Worm (Caenorhabditis elegans) whole organism, young adult: Measurements from ENCODE around the gene C47E12.9.

Source experiments
- F22D6.2 ChIP-seq: sonication (generic microtip); optimal IDR thresholded peaks from 2 replicates; lab custom pipeline; 2016; ENCODE audit warnings: mild to moderate bottlenecking, missing genetic modification characterization, missing compliant biosample characterization
- F57C9.4 ChIP-seq: sonication (generic microtip); optimal IDR thresholded peaks from 2 replicates; lab custom pipeline; 2017; ENCODE audit warnings: mild to moderate bottlenecking, missing genetic modification characterization, missing compliant biosample characterization
- K12H6.12 ChIP-seq: fragments of 200-800 bp; sonication (Bioruptor generic); optimal IDR thresholded peaks from 2 replicates; lab custom pipeline; 2018; ENCODE audit warnings: mild to moderate bottlenecking, missing genetic modification characterization, missing compliant biosample characterization
- T26A5.8 ChIP-seq: sonication (generic microtip); optimal IDR thresholded peaks from 2 replicates; lab custom pipeline; 2016; ENCODE audit warnings: missing genetic modification characterization, missing compliant biosample characterization
- Y56A3A.18 ChIP-seq: fragments of 200-800 bp; sonication (Bioruptor generic); IDR thresholded peaks from 2 replicates; pipeline ENCODE4 v1.3.6; 2022; ENCODE audit warnings: missing genetic modification reagents, missing genetic modification characterization, missing compliant biosample characterization
- Y79H2A.3 ChIP-seq: fragments of 200-800 bp; sonication (Bioruptor generic); conservative IDR thresholded peaks from 2 replicates; pipeline ENCODE4 v1.3.6; 2022; ENCODE audit warnings: missing genetic modification reagents, missing genetic modification characterization, missing compliant biosample characterization
- akir-1 ChIP-seq: fragments of 200-800 bp; sonication (Bioruptor generic); optimal IDR thresholded peaks from 2 replicates; lab custom pipeline; 2018; ENCODE audit warnings: mild to moderate bottlenecking, missing genetic modification characterization, moderate library complexity, missing compliant biosample characterization
- atf-7 ChIP-seq: sonication (generic microtip); optimal IDR thresholded peaks from 2 replicates; lab custom pipeline; 2017; ENCODE audit warnings: mild to moderate bottlenecking, missing genetic modification characterization, missing compliant biosample characterization
- attf-6 ChIP-seq: fragments of 200-800 bp; sonication (Bioruptor generic); IDR thresholded peaks from 2 replicates; pipeline ENCODE4 v1.3.6; 2022; ENCODE audit warnings: missing genetic modification reagents, missing genetic modification characterization, missing compliant biosample characterization
- bed-1 ChIP-seq: fragments of 200-800 bp; sonication (Bioruptor generic); IDR thresholded peaks from 2 replicates; pipeline ENCODE4 v1.3.6; 2022; ENCODE audit warnings: missing genetic modification reagents, missing genetic modification characterization, missing compliant biosample characterization
- bed-2 ChIP-seq: fragments of 200-800 bp; sonication (Bioruptor generic); IDR thresholded peaks from 2 replicates; pipeline ENCODE4 v1.3.6; 2022; ENCODE audit warnings: missing genetic modification reagents, missing genetic modification characterization, missing compliant biosample characterization
- ccch-3 ChIP-seq: fragments of 200-800 bp; sonication (Bioruptor generic); optimal IDR thresholded peaks from 2 replicates; lab custom pipeline; 2018; ENCODE audit warnings: mild to moderate bottlenecking, missing genetic modification characterization, missing compliant biosample characterization
- ceh-100 ChIP-seq: fragments of 200-800 bp; sonication (Bioruptor generic); IDR thresholded peaks from 2 replicates; pipeline ENCODE4 v1.3.6; 2022; ENCODE audit warnings: missing genetic modification reagents, missing genetic modification characterization, missing compliant biosample characterization
- ceh-40 ChIP-seq: fragments of 200-800 bp; sonication (Bioruptor generic); IDR thresholded peaks from 2 replicates; pipeline ENCODE4 v1.3.6; 2022; ENCODE audit warnings: missing genetic modification characterization, missing compliant biosample characterization
- die-1 ChIP-seq: sonication (generic microtip); optimal IDR thresholded peaks from 2 replicates; lab custom pipeline; 2016; ENCODE audit warnings: missing genotype, mild to moderate bottlenecking, missing genetic modification characterization, missing compliant biosample characterization
- dox-1 ChIP-seq: fragments of 200-800 bp; sonication (Bioruptor generic); IDR thresholded peaks from 2 replicates; pipeline ENCODE4 v1.3.6; 2022; ENCODE audit warnings: missing genetic modification reagents, missing genetic modification characterization, missing compliant biosample characterization
- dpff-1 ChIP-seq: sonication (generic microtip); optimal IDR thresholded peaks from 2 replicates; lab custom pipeline; 2017; ENCODE audit warnings: mild to moderate bottlenecking, missing genetic modification characterization, missing compliant biosample characterization
- gei-17 ChIP-seq: fragments of 200-800 bp; sonication (Bioruptor generic); optimal IDR thresholded peaks from 2 replicates; lab custom pipeline; 2018; ENCODE audit warnings: mild to moderate bottlenecking, missing genetic modification characterization, missing compliant biosample characterization
- him-1 ChIP-seq: sonication (generic microtip); optimal IDR thresholded peaks from 2 replicates; lab custom pipeline; 2016; ENCODE audit warnings: missing genotype, missing genetic modification reagents, missing genetic modification characterization, missing compliant biosample characterization
- hlh-26 ChIP-seq: fragments of 200-800 bp; sonication (Bioruptor generic); conservative IDR thresholded peaks from 2 replicates; pipeline ENCODE4 v1.3.6; 2022; ENCODE audit warnings: missing genetic modification reagents, missing genetic modification characterization, missing compliant biosample characterization
- hmg-1.2 ChIP-seq: fragments of 200-800 bp; sonication (Bioruptor generic); IDR thresholded peaks from 2 replicates; pipeline ENCODE4 v1.3.6; 2022; ENCODE audit warnings: missing genetic modification reagents, missing genetic modification characterization, missing compliant biosample characterization
- lag-1 ChIP-seq: fragments of 200-800 bp; sonication (Bioruptor generic); IDR thresholded peaks from 2 replicates; pipeline ENCODE4 v1.3.6; 2022; ENCODE audit warnings: missing genetic modification reagents, missing genetic modification characterization, missing compliant biosample characterization
- lin-35 ChIP-seq, 3 experiments: fragments of 150-350 bp in 2 of 3; sonication (generic microtip) in 1 of 3; optimal IDR thresholded peaks; 2 replicates each; lab custom pipeline; 2014 to 2018; ENCODE audit warnings: missing biosample characterization in 3 of 3, missing genetic modification characterization in 3 of 3, missing genetic modification reagents in 3 of 3
- lin-54 ChIP-seq: fragments of 200-800 bp; sonication (Bioruptor generic); optimal IDR thresholded peaks from 2 replicates; lab custom pipeline; 2018; ENCODE audit warnings: mild to moderate bottlenecking, missing genetic modification characterization, missing compliant biosample characterization
- lsl-1 ChIP-seq: fragments of 200-800 bp; sonication (Bioruptor generic); optimal IDR thresholded peaks from 2 replicates; lab custom pipeline; 2018; ENCODE audit warnings: mild to moderate bottlenecking, missing genetic modification characterization, moderate library complexity, missing compliant biosample characterization
- lsy-27 ChIP-seq: sonication (generic microtip); optimal IDR thresholded peaks from 2 replicates; lab custom pipeline; 2017; ENCODE audit warnings: missing genetic modification characterization, mild to moderate bottlenecking, missing compliant biosample characterization, antibody characterized with exemption, missing genotype, borderline replicate concordance; ENCODE audit not compliant: insufficient read depth
- madf-3 ChIP-seq: fragments of 200-800 bp; sonication (Bioruptor generic); IDR thresholded peaks from 2 replicates; pipeline ENCODE4 v1.3.6; 2022; ENCODE audit warnings: missing genetic modification reagents, missing genetic modification characterization, missing compliant biosample characterization
- mcd-1 ChIP-seq: fragments of 200-800 bp; sonication (Bioruptor generic); IDR thresholded peaks from 2 replicates; pipeline ENCODE4 v1.3.6; 2022; ENCODE audit warnings: missing genetic modification reagents, missing genetic modification characterization, missing compliant biosample characterization
- nhr-179 ChIP-seq: sonication (generic microtip); optimal IDR thresholded peaks from 2 replicates; lab custom pipeline; 2016; ENCODE audit warnings: mild to moderate bottlenecking, missing genetic modification characterization, missing compliant biosample characterization
- nhr-90 ChIP-seq: sonication (generic microtip); optimal IDR thresholded peaks from 2 replicates; lab custom pipeline; 2016; ENCODE audit warnings: missing genotype, mild to moderate bottlenecking, missing genetic modification characterization, missing compliant biosample characterization
- rpc-1 ChIP-seq, 2 experiments: fragments of 150-350 bp in 1 of 2; sonication (generic microtip) in 1 of 2; optimal IDR thresholded peaks; 2 replicates each; lab custom pipeline; 2014 to 2018; ENCODE audit warnings: missing biosample characterization in 1 of 2, missing genetic modification characterization in 1 of 2, missing genetic modification reagents in 1 of 2, missing genotype in 1 of 2
- snpc-1.1 ChIP-seq: sonication (generic microtip); optimal IDR thresholded peaks from 2 replicates; lab custom pipeline; 2017; ENCODE audit warnings: missing genetic modification characterization, mild to moderate bottlenecking, missing compliant biosample characterization, antibody characterized with exemption, moderate library complexity, missing genotype, missing genetic modification reagents; ENCODE audit not compliant: insufficient read depth
- tlf-1 ChIP-seq: fragments of 200-800 bp; sonication (Bioruptor generic); optimal IDR thresholded peaks from 2 replicates; lab custom pipeline; 2018; ENCODE audit warnings: mild to moderate bottlenecking, missing genetic modification characterization, missing compliant biosample characterization
- zim-3 ChIP-seq: sonication (generic microtip); optimal IDR thresholded peaks from 2 replicates; lab custom pipeline; 2017; ENCODE audit warnings: mild to moderate bottlenecking, missing genetic modification characterization, moderate library complexity, missing compliant biosample characterization
- ztf-18 ChIP-seq: sonication (generic microtip); optimal IDR thresholded peaks from 2 replicates; lab custom pipeline; 2016; ENCODE audit warnings: missing genotype, mild to moderate bottlenecking, missing genetic modification characterization, missing compliant biosample characterization

Gene C47E12.9

ce11 chrIV:10016977-10017376, 42.5 kb downstream of the C47E12.9 start, which contains the start of gene ent-7:
Gene ent-7 (plus strand): TSS chrIV:10017277.
- TF ChIP-seq ccch-3 (GFP tag; lab: Kevin White, UChicago), result no peak
- no peak for TF ChIP-seq tlf-1
- no peak for TF ChIP-seq lag-1 (GFP tag; lab: Robert Waterston, UW)
- no peak for TF ChIP-seq nhr-179 (tag; lab: Kevin White, UChicago)
- no peak for TF ChIP-seq gei-17 (GFP tag; lab: Kevin White, UChicago)
- TF ChIP-seq zim-3, result no peak
- no peak for TF ChIP-seq K12H6.12 (tag; lab: Kevin White, UChicago)
- no peak for TF ChIP-seq dpff-1 (tag; lab: Kevin White, UChicago)
- TF ChIP-seq F57C9.4 (tag; lab: Kevin White, UChicago), result no peak
- no peak for TF ChIP-seq lin-54 (GFP tag; lab: Kevin White, UChicago)
- no peak for TF ChIP-seq Y56A3A.18
- TF ChIP-seq hlh-26, result no peak

- TF ChIP-seq him-1 (tag; lab: Kevin White, UChicago), result no peak
- no peak for TF ChIP-seq dpff-1 (tag; lab: Kevin White, UChicago)
- no peak for TF ChIP-seq lin-35 (GFP tag; optimal IDR thresholded peaks at IDR 0.05; lab: Kevin White, UChicago)
- TF ChIP-seq hmg-1.2 (GFP tag; lab: Robert Waterston, UW), result no peak
- TF ChIP-seq rpc-1 (optimal IDR thresholded peaks at IDR 0.05; lab: Kevin White, UChicago), result no peak
- TF ChIP-seq rpc-1 (tag; optimal IDR thresholded peaks at IDR 0.05; lab: Kevin White, UChicago), result no peak
- TF ChIP-seq attf-6 (GFP tag; lab: Robert Waterston, UW), result no peak
- no peak for TF ChIP-seq mcd-1
- TF ChIP-seq Y79H2A.3, result no peak
- TF ChIP-seq akir-1 (GFP tag; lab: Kevin White, UChicago), result no peak
These were observed 43.1 kb downstream of the C47E12.9 start, which contains the start of gene F44D12.2 for ce11 chrIV:10017633-10018032. Gene F44D12.2 (minus strand): TSS chrIV:10017733.

DNA sequence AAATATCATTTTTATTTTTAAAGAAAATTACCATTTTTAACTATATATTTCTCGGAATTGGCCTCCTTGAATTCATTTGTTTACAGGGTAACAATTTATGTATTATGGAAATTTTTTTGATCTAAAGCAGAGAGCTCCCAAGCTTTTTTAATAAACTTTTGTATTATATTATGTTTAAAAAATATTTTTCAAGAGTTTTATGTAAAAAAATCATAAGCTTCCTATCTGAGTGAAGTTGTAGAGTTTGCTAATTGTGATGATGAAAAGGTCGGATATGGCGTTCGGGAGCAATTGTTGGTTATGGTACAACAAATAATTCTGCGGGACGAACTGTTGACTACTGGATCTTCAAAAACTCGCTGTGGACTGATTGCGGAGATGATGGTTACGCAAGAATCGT, 46.8 kb downstream of the C47E12.9 start, which contains the start of gene F44D12.19:
F44D12.19 (plus strand) TSS at position 301 of the 400 bp plus-strand sequence.
- TF ChIP-seq ccch-3 (GFP tag; lab: Kevin White, UChicago), result no peak
- no peak for TF ChIP-seq ceh-40 (GFP tag; lab: Robert Waterston, UW)
- no peak for TF ChIP-seq lsl-1 (GFP tag; lab: Kevin White, UChicago)
- no peak for TF ChIP-seq atf-7
- TF ChIP-seq snpc-1.1 (tag; lab: Kevin White, UChicago), result no peak
- TF ChIP-seq lin-54 (GFP tag; lab: Kevin White, UChicago), result no peak
- no peak for TF ChIP-seq die-1 (tag; lab: Kevin White, UChicago)
- no peak for TF ChIP-seq ceh-100 (GFP tag; lab: Robert Waterston, UW)
- TF ChIP-seq F22D6.2 (tag; lab: Kevin White, UChicago), result no peak
- TF ChIP-seq nhr-90 (tag; lab: Kevin White, UChicago), result no peak
- TF ChIP-seq, all 124 proteins: peak for 0

DNA sequence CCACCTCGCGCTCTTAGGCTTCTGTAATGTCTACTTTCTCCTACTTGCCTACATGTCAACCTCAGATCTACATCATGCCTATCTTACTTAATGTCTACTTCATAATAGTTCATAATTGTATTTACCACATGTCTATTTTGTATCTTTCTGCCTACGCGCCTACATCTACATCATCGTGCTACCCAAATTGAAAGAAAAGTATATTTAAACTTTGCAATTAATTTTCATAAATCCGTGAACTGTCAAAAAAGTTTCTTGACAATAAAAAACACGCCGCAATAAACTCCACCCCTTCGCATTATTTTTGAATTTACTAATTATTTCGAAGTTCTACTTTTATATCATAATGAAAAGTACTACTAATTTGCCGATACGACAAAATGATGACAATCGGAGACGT, 48.5 kb downstream of the C47E12.9 start, which contains the start of gene F44D12.8:
F44D12.8 (plus strand) TSS at position 301 of the 400 bp plus-strand sequence.
- TF ChIP-seq T26A5.8 (tag; lab: Kevin White, UChicago) (no peak), ztf-18 (tag; lab: Kevin White, UChicago) (no peak), bed-1 (GFP tag; lab: Robert Waterston, UW) (no peak), dox-1 (GFP tag; lab: Robert Waterston, UW) (no peak), lag-1 (GFP tag; lab: Robert Waterston, UW) (no peak), madf-3 (no peak), bed-2 (GFP tag; lab: Robert Waterston, UW) (no peak), lsy-27 (no peak)
